Fruit fly (Drosophila melanogaster) whole organism, pupa: Measurements from ENCODE around the gene CG13982.

Experiments
- CG10348 ChIP-seq: fragments of 200-800 bp; sonication (Bioruptor generic); IDR thresholded peaks from 2 replicates; pipeline ENCODE4 v1.3.6; 2022; ENCODE audit warnings: missing biosample characterization, missing genetic modification characterization
- CG14655 ChIP-seq: fragments of 200-800 bp; sonication (Bioruptor generic); optimal IDR thresholded peaks from 3 replicates; lab custom pipeline; 2017; ENCODE audit warnings: mild to moderate bottlenecking, missing biosample characterization, missing genetic modification reagents, missing genetic modification characterization
- CG15710 ChIP-seq: fragments of 200-800 bp; sonication (Bioruptor generic); optimal IDR thresholded peaks from 2 replicates; lab custom pipeline; 2018; ENCODE audit warnings: missing biosample characterization, mild to moderate bottlenecking, missing genetic modification characterization, moderate library complexity
- CG34367 ChIP-seq: fragments of 200-800 bp; sonication (Bioruptor generic); optimal IDR thresholded peaks from 2 replicates; lab custom pipeline; 2018; ENCODE audit warnings: missing biosample characterization, mild to moderate bottlenecking, missing genetic modification characterization
- CG8159 ChIP-seq: fragments of 200-800 bp; sonication (Bioruptor generic); optimal IDR thresholded peaks from 3 replicates; lab custom pipeline; 2018; ENCODE audit warnings: missing biosample characterization, mild to moderate bottlenecking, missing genetic modification characterization, moderate library complexity
- D1 ChIP-seq: fragments of 200-800 bp; sonication (Bioruptor generic); optimal IDR thresholded peaks from 2 replicates; lab custom pipeline; 2018; ENCODE audit warnings: missing biosample characterization, mild to moderate bottlenecking, missing genetic modification characterization, moderate library complexity
- EcR ChIP-seq: fragments of 200-800 bp; sonication (Bioruptor generic); optimal IDR thresholded peaks from 3 replicates; lab custom pipeline; 2019; ENCODE audit warnings: missing biosample characterization, missing genetic modification characterization, mild to moderate bottlenecking, moderate library complexity, missing genetic modification reagents
- Pif1B ChIP-seq: fragments of 200-800 bp; sonication (Bioruptor generic); optimal IDR thresholded peaks from 3 replicates; lab custom pipeline; 2016; ENCODE audit warnings: missing biosample characterization, missing genetic modification characterization
- rn ChIP-seq: fragments of 200-800 bp; sonication (Bioruptor generic); IDR thresholded peaks from 2 replicates; pipeline ENCODE4 v1.3.6; 2022; ENCODE audit warnings: missing biosample characterization, missing genetic modification characterization

dm6 chr2L:6423148-6423547, 11.0 kb downstream of the CG13982 start, which contains the start of gene Tig:
- TF ChIP-seq Pif1B (GFP tag; lab: Kevin White, UChicago), result no peak
- no peak for TF ChIP-seq rn
- TF ChIP-seq D1, result no peak
- TF ChIP-seq CG8159 (tag; lab: Kevin White, UChicago), result no peak
- no peak for TF ChIP-seq EcR (GFP tag; lab: Kevin White, UChicago)
- no peak for TF ChIP-seq CG15710 (tag; lab: Kevin White, UChicago)
- TF ChIP-seq CG10348 (GFP tag; lab: Robert Waterston, UW), result no peak
- no peak for TF ChIP-seq CG14655 (GFP tag; lab: Kevin White, UChicago)
- TF ChIP-seq CG34367, result no peak
